Fruit fly (Drosophila melanogaster) whole organism, embryonic: ENCODE results near the gene Mrgn1.

Source experiments
- CG10267 ChIP-seq: fragments of 200-800 bp; sonication (Bioruptor generic); optimal IDR thresholded peaks from 2 replicates; lab custom pipeline; 2018; ENCODE audit warnings: missing biosample characterization, mild to moderate bottlenecking, missing genetic modification characterization, moderate library complexity
- CG10979 ChIP-seq: fragments of 200-800 bp; sonication (Bioruptor generic); optimal IDR thresholded peaks from 2 replicates; lab custom pipeline; 2018; ENCODE audit warnings: missing biosample characterization, mild to moderate bottlenecking, missing genetic modification characterization, moderate library complexity
- CG11085 ChIP-seq: fragments of 200-800 bp; sonication (Bioruptor generic); IDR thresholded peaks from 2 replicates; pipeline ENCODE4 v1.3.6; 2022; ENCODE audit warnings: missing biosample characterization, missing genetic modification characterization
- CG11695 ChIP-seq: fragments of 200-800 bp; sonication (Bioruptor generic); IDR thresholded peaks from 3 replicates; pipeline ENCODE4 v1.3.6; 2022; ENCODE audit warnings: missing biosample characterization, missing genetic modification characterization
- CG13287 ChIP-seq: fragments of 200-800 bp; sonication (Bioruptor generic); IDR thresholded peaks from 2 replicates; pipeline ENCODE4 v1.3.6; 2022; ENCODE audit warnings: missing biosample characterization, missing genetic modification characterization; ENCODE audit not compliant: partially characterized antibody
- CG13296 ChIP-seq: fragments of 200-800 bp; sonication (Bioruptor generic); optimal IDR thresholded peaks from 3 replicates; lab custom pipeline; 2018; ENCODE audit warnings: missing biosample characterization, mild to moderate bottlenecking, missing genetic modification characterization
- CG13424 ChIP-seq: fragments of 200-800 bp; sonication (Bioruptor generic); optimal IDR thresholded peaks from 2 replicates; lab custom pipeline; 2019; ENCODE audit warnings: missing biosample characterization, mild to moderate bottlenecking, missing genetic modification characterization, moderate library complexity
- CG14014 ChIP-seq: fragments of 200-800 bp; sonication (Bioruptor generic); IDR thresholded peaks from 2 replicates; pipeline ENCODE4 v1.3.6; 2022; ENCODE audit warnings: missing biosample characterization, missing genetic modification characterization
- CG14710 ChIP-seq: fragments of 200-800 bp; sonication (Bioruptor generic); optimal IDR thresholded peaks from 3 replicates; lab custom pipeline; 2019; ENCODE audit warnings: missing biosample characterization, mild to moderate bottlenecking, missing genetic modification characterization, moderate library complexity
- CG17385 ChIP-seq: fragments of 200-800 bp; sonication (Bioruptor generic); optimal IDR thresholded peaks from 3 replicates; lab custom pipeline; 2018; ENCODE audit warnings: missing biosample characterization, mild to moderate bottlenecking, missing genetic modification characterization
- CG18262 ChIP-seq: fragments of 200-800 bp; optimal IDR thresholded peaks from 3 replicates; lab custom pipeline; 2019; ENCODE audit warnings: missing biosample characterization, mild to moderate bottlenecking, missing genetic modification characterization, moderate library complexity
- CG1832 ChIP-seq: fragments of 200-800 bp; sonication (Bioruptor generic); optimal IDR thresholded peaks from 2 replicates; lab custom pipeline; 2017; ENCODE audit warnings: missing biosample characterization, mild to moderate bottlenecking, missing genetic modification characterization, inconsistent platforms
- CG2120 ChIP-seq: fragments of 200-800 bp; sonication (Bioruptor generic); optimal IDR thresholded peaks from 3 replicates; lab custom pipeline; 2016; ENCODE audit warnings: missing biosample characterization, missing genetic modification characterization
- CG2712 ChIP-seq: fragments of 200-800 bp; optimal IDR thresholded peaks from 3 replicates; lab custom pipeline; 2019; ENCODE audit warnings: missing biosample characterization, mild to moderate bottlenecking, missing genetic modification characterization, moderate library complexity
- CG31388 ChIP-seq: fragments of 200-800 bp; sonication (Bioruptor generic); optimal IDR thresholded peaks from 2 replicates; lab custom pipeline; 2016; ENCODE audit warnings: missing biosample characterization, missing genetic modification characterization
- CG4424 ChIP-seq: fragments of 200-800 bp; sonication (Bioruptor generic); optimal IDR thresholded peaks from 3 replicates; lab custom pipeline; 2016; ENCODE audit warnings: missing biosample characterization, missing genetic modification characterization
- CG4707 ChIP-seq: fragments of 200-800 bp; sonication (Bioruptor generic); optimal IDR thresholded peaks from 2 replicates; lab custom pipeline; 2018; ENCODE audit warnings: missing biosample characterization, mild to moderate bottlenecking, missing genetic modification characterization, moderate library complexity
- CG8388 ChIP-seq: fragments of 200-800 bp; sonication (Bioruptor generic); optimal IDR thresholded peaks from 2 replicates; lab custom pipeline; 2019; ENCODE audit warnings: missing biosample characterization, mild to moderate bottlenecking, missing genetic modification characterization, moderate library complexity
- CG8944 ChIP-seq: fragments of 200-800 bp; sonication (Bioruptor generic); optimal IDR thresholded peaks from 3 replicates; lab custom pipeline; 2016; ENCODE audit warnings: missing biosample characterization, missing genetic modification characterization
- CTCF ChIP-seq: fragments of 200-800 bp; sonication (Bioruptor generic); optimal IDR thresholded peaks from 2 replicates; lab custom pipeline; 2017; ENCODE audit warnings: missing biosample characterization, mild to moderate bottlenecking, missing genetic modification characterization, moderate library complexity
- D19A ChIP-seq: fragments of 200-800 bp; optimal IDR thresholded peaks from 3 replicates; lab custom pipeline; 2019; ENCODE audit warnings: missing biosample characterization, mild to moderate bottlenecking, missing genetic modification characterization, moderate library complexity
- Drgx ChIP-seq: fragments of 200-800 bp; sonication (Bioruptor generic); IDR thresholded peaks from 2 replicates; pipeline ENCODE4 v1.3.6; 2022; ENCODE audit warnings: missing biosample characterization, missing genetic modification characterization
- Ets97D ChIP-seq: fragments of 200-800 bp; sonication (Bioruptor generic); optimal IDR thresholded peaks from 3 replicates; lab custom pipeline; 2016; ENCODE audit warnings: missing biosample characterization, missing genetic modification characterization
- H15 ChIP-seq: fragments of 200-800 bp; sonication (Bioruptor generic); IDR thresholded peaks from 3 replicates; pipeline ENCODE4 v1.3.6; 2022; ENCODE audit warnings: missing biosample characterization, missing genetic modification characterization
- HmgD ChIP-seq: fragments of 200-800 bp; sonication (Bioruptor generic); optimal IDR thresholded peaks from 3 replicates; lab custom pipeline; 2016; ENCODE audit warnings: missing biosample characterization, missing genetic modification characterization
- Ptx1 ChIP-seq: fragments of 200-800 bp; sonication (Bioruptor generic); IDR thresholded peaks from 2 replicates; pipeline ENCODE4 v1.3.6; 2022; ENCODE audit warnings: missing biosample characterization, missing genetic modification characterization
- Rfx ChIP-seq: fragments of 200-800 bp; sonication (Bioruptor generic); IDR thresholded peaks from 2 replicates; pipeline ENCODE4 v1.3.6; 2022; ENCODE audit warnings: missing biosample characterization, missing genetic modification characterization
- Sox100B ChIP-seq: fragments of 200-800 bp; sonication (Bioruptor generic); optimal IDR thresholded peaks from 3 replicates; lab custom pipeline; 2018; ENCODE audit warnings: missing biosample characterization, mild to moderate bottlenecking, missing genetic modification characterization
- Vsx1 ChIP-seq: fragments of 200-800 bp; sonication (Bioruptor generic); optimal IDR thresholded peaks from 2 replicates; lab custom pipeline; 2017; ENCODE audit warnings: missing biosample characterization, mild to moderate bottlenecking, missing genetic modification characterization, missing genetic modification reagents
- az2 ChIP-seq: fragments of 200-800 bp; sonication (Bioruptor generic); optimal IDR thresholded peaks from 3 replicates; lab custom pipeline; 2016; ENCODE audit warnings: missing biosample characterization, missing genetic modification characterization
- caup ChIP-seq: fragments of 200-800 bp; sonication (Bioruptor generic); optimal IDR thresholded peaks from 3 replicates; lab custom pipeline; 2017; ENCODE audit warnings: missing biosample characterization, mild to moderate bottlenecking, missing genetic modification characterization, moderate library complexity; ENCODE audit not compliant: severe bottlenecking
- cg ChIP-seq: fragments of 200-800 bp; sonication (Bioruptor generic); optimal IDR thresholded peaks from 3 replicates; lab custom pipeline; 2019; ENCODE audit warnings: missing biosample characterization, mild to moderate bottlenecking, missing genetic modification characterization, moderate library complexity
- crp ChIP-seq, 2 experiments: fragments of 200-800 bp; sonication (Bioruptor generic); optimal IDR thresholded peaks; 2 replicates in 1 of 2; 3 replicates in 1 of 2; lab custom pipeline; 2017; ENCODE audit warnings: missing biosample characterization in 2 of 2, missing genetic modification characterization in 2 of 2, mild to moderate bottlenecking in 1 of 2, moderate library complexity in 1 of 2
- gcm ChIP-seq: fragments of 200-800 bp; sonication (Bioruptor generic); optimal IDR thresholded peaks from 2 replicates; lab custom pipeline; 2019; ENCODE audit warnings: missing biosample characterization, mild to moderate bottlenecking, missing genetic modification characterization, moderate library complexity
- ham ChIP-seq: fragments of 200-800 bp; sonication (Bioruptor generic); IDR thresholded peaks from 2 replicates; pipeline ENCODE4 v1.3.6; 2022; ENCODE audit warnings: missing biosample characterization, missing genetic modification characterization
- hb ChIP-seq: fragments of 200-800 bp; sonication (Bioruptor generic); IDR thresholded peaks from 3 replicates; pipeline ENCODE4 v1.3.6; 2022; ENCODE audit warnings: missing biosample characterization, missing genetic modification characterization; ENCODE audit not compliant: partially characterized antibody
- lov ChIP-seq, 2 experiments: fragments of 200-800 bp in 1 of 2; fragments of >200 bp in 1 of 2; sonication (Bioruptor generic) in 1 of 2; IDR thresholded peaks in 1 of 2; optimal IDR thresholded peaks in 1 of 2; 2 replicates in 1 of 2; 3 replicates in 1 of 2; pipeline versions ENCODE4 v1.3.6 to Lab custom; 2017 to 2022; ENCODE audit warnings: missing biosample characterization in 1 of 2, missing genetic modification characterization in 1 of 2
- phol ChIP-seq: fragments of 200-800 bp; sonication (Bioruptor generic); optimal IDR thresholded peaks from 3 replicates; lab custom pipeline; 2018; ENCODE audit warnings: missing biosample characterization, mild to moderate bottlenecking, missing genetic modification characterization, moderate library complexity
- pnt ChIP-seq: fragments of 200-800 bp; sonication (Bioruptor generic); optimal IDR thresholded peaks from 3 replicates; lab custom pipeline; 2016; ENCODE audit warnings: missing biosample characterization, missing genetic modification characterization
- ranshi ChIP-seq: fragments of 200-800 bp; sonication (Bioruptor generic); IDR thresholded peaks from 2 replicates; pipeline ENCODE4 v1.3.6; 2022; ENCODE audit warnings: missing biosample characterization, missing genetic modification characterization
- rib ChIP-seq: fragments of 200-800 bp; sonication (Bioruptor generic); IDR thresholded peaks from 2 replicates; pipeline ENCODE4 v1.3.6; 2022; ENCODE audit warnings: missing biosample characterization, missing genetic modification characterization
- sens ChIP-seq: fragments of 200-800 bp; sonication (Bioruptor generic); peaks from one replicate; lab custom pipeline; 2016; ENCODE audit warnings: missing biosample characterization, missing genetic modification characterization
- sima ChIP-seq: fragments of 200-800 bp; sonication (Bioruptor generic); optimal IDR thresholded peaks from 2 replicates; lab custom pipeline; 2016; ENCODE audit warnings: missing biosample characterization, missing genetic modification characterization
- tgo ChIP-seq: fragments of 200-800 bp; sonication (Bioruptor generic); IDR thresholded peaks from 3 replicates; pipeline ENCODE4 v1.3.6; 2022; ENCODE audit warnings: missing biosample characterization, missing genetic modification characterization
- unc-4 ChIP-seq: fragments of 200-800 bp; sonication (Bioruptor generic); IDR thresholded peaks from 2 replicates; pipeline ENCODE4 v1.3.6; 2022; ENCODE audit warnings: missing biosample characterization, missing genetic modification characterization; ENCODE audit not compliant: partially characterized antibody
- unpg ChIP-seq: fragments of 200-800 bp; sonication (Bioruptor generic); optimal IDR thresholded peaks from 3 replicates; lab custom pipeline; 2018; ENCODE audit warnings: missing biosample characterization, mild to moderate bottlenecking, missing genetic modification characterization, moderate library complexity
- zen ChIP-seq: fragments of 200-800 bp; sonication (Bioruptor generic); optimal IDR thresholded peaks from 3 replicates; lab custom pipeline; 2018; ENCODE audit warnings: missing biosample characterization, mild to moderate bottlenecking, missing genetic modification characterization, moderate library complexity

Gene Mrgn1

dm6 chrX:13735322-13736173 lies 13.8 kb upstream of the Mrgn1 start (continued):
- TF ChIP-seq caup (GFP tag; lab: Kevin White, UChicago), result peak; percentile 10
- TF ChIP-seq zen (tag; lab: Kevin White, UChicago), result peak; percentile 7
- TF ChIP-seq CG13296, result no peak
- peak; percentile 77 for TF ChIP-seq cg (GFP tag; lab: Kevin White, UChicago)
- TF ChIP-seq, all 482 proteins: peak for 21

dm6 chrX:13734866-13735265 lies 13.1 kb upstream of the Mrgn1 start:
- TF ChIP-seq CG13424 (tag; lab: Kevin White, UChicago) (no peak), CG11085 (GFP tag; lab: Robert Waterston, UW) (no peak), CG4424 (GFP tag; lab: Kevin White, UChicago) (peak; percentile 5), D19A (tag; lab: Kevin White, UChicago) (no peak), CG31388 (no peak), crp (GFP tag; optimal IDR thresholded peaks at IDR 0.05; lab: Kevin White, UChicago) (no peak), CG8944 (GFP tag; lab: Kevin White, UChicago) (no peak), CG8388 (GFP tag; lab: Kevin White, UChicago) (no peak), ham (GFP tag; lab: Robert Waterston, UW) (no peak), CG11695 (GFP tag; lab: Robert Waterston, UW) (peak; percentile 56; the same call in 2 of the 3 replicates), gcm (GFP tag; lab: Kevin White, UChicago) (no peak), CTCF (no peak), CG14014 (GFP tag; lab: Robert Waterston, UW) (0 out of 2 replicates have a peak, but pooled peaks have one; percentile 12), CG14710 (tag; lab: Kevin White, UChicago) (no peak), Ets97D (GFP tag; lab: Kevin White, UChicago) (no peak), Vsx1 (no peak), tgo (GFP tag; lab: Robert Waterston, UW) (no peak), lov (optimal IDR thresholded peaks at IDR 0.05; lab: Kevin White, UChicago) (no peak), lov (GFP tag; IDR thresholded peaks at IDR 0.05; lab: Robert Waterston, UW) (no peak), pnt (no peak), rib (GFP tag; lab: Robert Waterston, UW) (no peak), Sox100B (peak; percentile 29), ranshi (GFP tag; lab: Robert Waterston, UW) (0 out of 2 replicates have a peak, but pooled peaks have one; percentile 30), unpg (GFP tag; lab: Kevin White, UChicago) (no peak), az2 (GFP tag; lab: Kevin White, UChicago) (peak; percentile 7), phol (tag; lab: Kevin White, UChicago) (peak; percentile 25), H15 (GFP tag; lab: Robert Waterston, UW) (no peak), Drgx (GFP tag; lab: Robert Waterston, UW) (peak; percentile 60), Ptx1 (GFP tag; lab: Robert Waterston, UW) (peak; percentile 20; the same call in 1 of the 2 replicates), Rfx (GFP tag; lab: Robert Waterston, UW) (0 out of 2 replicates have a peak, but pooled peaks have one; percentile 15), CG13287 (GFP tag; lab: Robert Waterston, UW) (no peak), hb (no peak), sens (GFP tag; lab: Kevin White, UChicago) (peak; percentile 70), CG10979 (tag; lab: Kevin White, UChicago) (peak; percentile 29), CG1832 (GFP tag; lab: Kevin White, UChicago) (no peak), CG4707 (GFP tag; lab: Kevin White, UChicago) (no peak), sima (GFP tag; lab: Kevin White, UChicago) (no peak), HmgD (GFP tag; lab: Kevin White, UChicago) (no peak), CG2120 (GFP tag; lab: Kevin White, UChicago) (peak; percentile 24), CG10267 (peak; percentile 21), CG2712 (tag; lab: Kevin White, UChicago) (peak; percentile 22), unc-4 (GFP tag; lab: Robert Waterston, UW) (no peak), CG18262 (tag; lab: Kevin White, UChicago) (peak; percentile 33), CG17385 (peak; percentile 21)
